Worm (Caenorhabditis elegans): ENCODE measurements around the gene ced-2.

DNA sequence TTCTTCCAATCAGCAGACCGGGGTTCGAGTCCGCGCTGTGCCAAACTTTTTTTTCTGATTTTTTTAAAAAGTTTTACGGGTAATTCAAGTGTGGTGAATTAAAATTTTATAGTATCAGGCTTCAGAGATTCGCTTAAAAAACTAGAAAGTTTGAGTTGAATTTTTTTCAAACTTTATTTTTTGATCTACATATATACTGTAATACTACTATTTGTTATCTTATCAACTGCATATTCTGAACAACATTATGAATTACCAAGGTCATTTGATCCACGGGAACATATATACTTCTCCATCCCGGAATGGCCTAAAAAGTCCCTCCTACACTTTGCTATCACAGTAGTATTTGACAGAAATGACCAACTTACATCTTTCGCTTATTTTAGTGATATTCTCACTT is 36.3 kb downstream of the ced-2 start, which contains the start of gene Y41D4B.6:
- no peak for TF ChIP-seq him-1 (tag; optimal IDR thresholded peaks at IDR 0.05)
- no peak for TF ChIP-seq W03F9.2 (tag; optimal IDR thresholded peaks at IDR 0.05)

Data from whole organism, L4/young adult.